Fruit fly (Drosophila melanogaster) whole organism, pupa: ENCODE data around the gene Mvl.

ENCODE experiments used
- CG10348 ChIP-seq: fragments of 200-800 bp; sonication (Bioruptor generic); IDR thresholded peaks from 2 replicates; pipeline ENCODE4 v1.3.6; 2022; ENCODE audit warnings: missing biosample characterization, missing genetic modification characterization
- CG12605 ChIP-seq: fragments of 200-800 bp; sonication (Bioruptor generic); IDR thresholded peaks from 2 replicates; pipeline ENCODE4 v1.3.6; 2022; ENCODE audit warnings: missing biosample characterization, missing genetic modification characterization
- CG13204 ChIP-seq: fragments of 200-800 bp; sonication (Bioruptor generic); optimal IDR thresholded peaks from 2 replicates; lab custom pipeline; 2018; ENCODE audit warnings: missing biosample characterization, mild to moderate bottlenecking, missing genetic modification characterization, moderate library complexity
- CG14655 ChIP-seq: fragments of 200-800 bp; sonication (Bioruptor generic); optimal IDR thresholded peaks from 3 replicates; lab custom pipeline; 2017; ENCODE audit warnings: mild to moderate bottlenecking, missing biosample characterization, missing genetic modification reagents, missing genetic modification characterization
- CG15710 ChIP-seq: fragments of 200-800 bp; sonication (Bioruptor generic); optimal IDR thresholded peaks from 2 replicates; lab custom pipeline; 2018; ENCODE audit warnings: missing biosample characterization, mild to moderate bottlenecking, missing genetic modification characterization, moderate library complexity
- CG17806 ChIP-seq: fragments of 200-800 bp; sonication (Bioruptor generic); optimal IDR thresholded peaks from 2 replicates; lab custom pipeline; 2018; ENCODE audit warnings: missing biosample characterization, mild to moderate bottlenecking, missing genetic modification characterization, moderate library complexity
- CG32121 ChIP-seq: fragments of 200-800 bp; sonication (Bioruptor generic); IDR thresholded peaks from 2 replicates; pipeline ENCODE4 v1.3.6; 2022; ENCODE audit warnings: missing biosample characterization, missing genetic modification characterization
- CG34367 ChIP-seq: fragments of 200-800 bp; sonication (Bioruptor generic); optimal IDR thresholded peaks from 2 replicates; lab custom pipeline; 2018; ENCODE audit warnings: missing biosample characterization, mild to moderate bottlenecking, missing genetic modification characterization
- CG4496 ChIP-seq: fragments of 200-800 bp; sonication (Bioruptor generic); IDR thresholded peaks from 3 replicates; pipeline ENCODE4 v1.3.6; 2022; ENCODE audit warnings: missing biosample characterization, missing genetic modification characterization
- CG8159 ChIP-seq: fragments of 200-800 bp; sonication (Bioruptor generic); optimal IDR thresholded peaks from 3 replicates; lab custom pipeline; 2018; ENCODE audit warnings: missing biosample characterization, mild to moderate bottlenecking, missing genetic modification characterization, moderate library complexity
- CG8301 ChIP-seq: fragments of 200-800 bp; sonication (Bioruptor generic); optimal IDR thresholded peaks from 2 replicates; lab custom pipeline; 2018; ENCODE audit warnings: missing biosample characterization, mild to moderate bottlenecking, missing genetic modification characterization
- CG9948 ChIP-seq: fragments of 200-800 bp; sonication (Bioruptor generic); optimal IDR thresholded peaks from 2 replicates; lab custom pipeline; 2018; ENCODE audit warnings: missing biosample characterization, mild to moderate bottlenecking, missing genetic modification characterization, moderate library complexity
- D1 ChIP-seq: fragments of 200-800 bp; sonication (Bioruptor generic); optimal IDR thresholded peaks from 2 replicates; lab custom pipeline; 2018; ENCODE audit warnings: missing biosample characterization, mild to moderate bottlenecking, missing genetic modification characterization, moderate library complexity
- EcR ChIP-seq: fragments of 200-800 bp; sonication (Bioruptor generic); optimal IDR thresholded peaks from 3 replicates; lab custom pipeline; 2019; ENCODE audit warnings: missing biosample characterization, missing genetic modification characterization, mild to moderate bottlenecking, moderate library complexity, missing genetic modification reagents
- Ets98B ChIP-seq: fragments of 200-800 bp; sonication (Bioruptor generic); IDR thresholded peaks from 2 replicates; pipeline ENCODE4 v1.3.6; 2022; ENCODE audit warnings: missing biosample characterization, missing genetic modification characterization
- Pif1A ChIP-seq: fragments of 200-800 bp; sonication (Bioruptor generic); optimal IDR thresholded peaks from 3 replicates; lab custom pipeline; 2016; ENCODE audit warnings: missing biosample characterization, missing genetic modification characterization
- Pif1B ChIP-seq: fragments of 200-800 bp; sonication (Bioruptor generic); optimal IDR thresholded peaks from 3 replicates; lab custom pipeline; 2016; ENCODE audit warnings: missing biosample characterization, missing genetic modification characterization
- Snoo ChIP-seq: fragments of 200-800 bp; sonication (Bioruptor generic); optimal IDR thresholded peaks from 3 replicates; lab custom pipeline; 2017; ENCODE audit warnings: missing biosample characterization, mild to moderate bottlenecking, missing genetic modification characterization, inconsistent platforms
- fd96Ca ChIP-seq: fragments of 200-800 bp; sonication (Bioruptor generic); IDR thresholded peaks from 3 replicates; pipeline ENCODE4 v1.3.6; 2022; ENCODE audit warnings: missing biosample characterization, missing genetic modification characterization
- gl ChIP-seq: fragments of 200-800 bp; sonication (Bioruptor generic); optimal IDR thresholded peaks from 2 replicates; lab custom pipeline; 2018; ENCODE audit warnings: missing biosample characterization, mild to moderate bottlenecking, missing genetic modification characterization
- rn ChIP-seq: fragments of 200-800 bp; sonication (Bioruptor generic); IDR thresholded peaks from 2 replicates; pipeline ENCODE4 v1.3.6; 2022; ENCODE audit warnings: missing biosample characterization, missing genetic modification characterization

Gene Mvl

dm6 chr3R:21057519-21057918 is 3.1 kb downstream of the Mvl start:
- no peak for TF ChIP-seq gl (tag; lab: Kevin White, UChicago)
- no peak for TF ChIP-seq CG34367 (tag; lab: Kevin White, UChicago)

dm6 chr3R:21050875-21051274 is 9.7 kb downstream of the Mvl start, which contains the start of gene Jhbp15:
Gene Jhbp15, minus strand, starts transcription at chr3R:21050975.
- TF ChIP-seq Ets98B (GFP tag; lab: Robert Waterston, UW) = no peak
- TF ChIP-seq CG14655 (GFP tag; lab: Kevin White, UChicago) = no peak
- no peak for TF ChIP-seq CG17806 (tag; lab: Kevin White, UChicago)
- no peak for TF ChIP-seq CG34367 (tag; lab: Kevin White, UChicago)
- no peak for TF ChIP-seq CG9948
- no peak for TF ChIP-seq D1 (tag; lab: Kevin White, UChicago)
- TF ChIP-seq CG32121 (GFP tag; lab: Robert Waterston, UW) = no peak
- no peak for TF ChIP-seq rn (GFP tag; lab: Robert Waterston, UW)
- TF ChIP-seq CG4496 (GFP tag; lab: Robert Waterston, UW) = no peak
- no peak for TF ChIP-seq CG12605 (GFP tag; lab: Robert Waterston, UW)
- TF ChIP-seq gl (tag; lab: Kevin White, UChicago) = no peak
- no peak for TF ChIP-seq CG15710 (tag; lab: Kevin White, UChicago)
- no peak for TF ChIP-seq CG13204 (GFP tag; lab: Kevin White, UChicago)
- TF ChIP-seq EcR (GFP tag; lab: Kevin White, UChicago) = no peak
- TF ChIP-seq fd96Ca = no peak
- TF ChIP-seq Pif1B (GFP tag; lab: Kevin White, UChicago) = no peak
- TF ChIP-seq Pif1A (GFP tag; lab: Kevin White, UChicago) = no peak
- no peak for TF ChIP-seq CG8301
- no peak for TF ChIP-seq CG8159 (tag; lab: Kevin White, UChicago)
- no peak for TF ChIP-seq CG10348 (GFP tag; lab: Robert Waterston, UW)
- TF ChIP-seq, all 21 proteins: peak for 0

- TF ChIP-seq CG34367 (tag; lab: Kevin White, UChicago) = no peak
- no peak for TF ChIP-seq CG8301
These were observed 11.9 kb downstream of the Mvl start, which contains the start of gene CG7079 for dm6 chr3R:21048729-21049128. Gene CG7079, minus strand, starts transcription at chr3R:21048829.

dm6 chr3R:21046927-21047326 is 13.7 kb downstream of the Mvl start, which contains the start of gene CG31207:
Gene CG31207, minus strand, starts transcription at chr3R:21047027.
- TF ChIP-seq Pif1B (GFP tag; lab: Kevin White, UChicago) (no peak), CG13204 (GFP tag; lab: Kevin White, UChicago) (no peak), Ets98B (GFP tag; lab: Robert Waterston, UW) (no peak), CG9948 (no peak), fd96Ca (no peak), CG8301 (no peak)

- no peak for TF ChIP-seq CG34367 (tag; lab: Kevin White, UChicago)
- no peak for TF ChIP-seq Snoo (tag; lab: Kevin White, UChicago)
- no peak for TF ChIP-seq CG10348 (GFP tag; lab: Robert Waterston, UW)
- no peak for TF ChIP-seq CG15710 (tag; lab: Kevin White, UChicago)
- TF ChIP-seq CG8301 = no peak
- TF ChIP-seq CG9948 = no peak
- TF ChIP-seq Pif1B (GFP tag; lab: Kevin White, UChicago) = no peak
- TF ChIP-seq CG8159 (tag; lab: Kevin White, UChicago) = no peak
- TF ChIP-seq CG13204 (GFP tag; lab: Kevin White, UChicago) = no peak
- TF ChIP-seq gl (tag; lab: Kevin White, UChicago) = no peak
- no peak for TF ChIP-seq Pif1A (GFP tag; lab: Kevin White, UChicago)
- TF ChIP-seq CG32121 (GFP tag; lab: Robert Waterston, UW) = no peak
- no peak for TF ChIP-seq D1 (tag; lab: Kevin White, UChicago)
These were observed 14.9 kb downstream of the Mvl start, which contains the start of gene CG31189 for dm6 chr3R:21045742-21046141. Gene CG31189, minus strand, starts transcription at chr3R:21045842.

- TF ChIP-seq CG12605 (GFP tag; lab: Robert Waterston, UW) (peak; percentile 100), rn (GFP tag; lab: Robert Waterston, UW) (no peak)
- TF ChIP-seq, all 21 proteins: peak for 1
These were observed 17.0 kb downstream of the Mvl start, which contains the start of gene CG12278 for dm6 chr3R:21043549-21044118. Gene CG12278, plus strand, starts transcription at chr3R:21044068.

- no peak for TF ChIP-seq CG4496 (GFP tag; lab: Robert Waterston, UW)
- TF ChIP-seq Pif1A (GFP tag; lab: Kevin White, UChicago) = no peak
- no peak for TF ChIP-seq gl (tag; lab: Kevin White, UChicago)
- TF ChIP-seq Snoo (tag; lab: Kevin White, UChicago) = no peak
- TF ChIP-seq Ets98B (GFP tag; lab: Robert Waterston, UW) = no peak
- TF ChIP-seq Pif1B (GFP tag; lab: Kevin White, UChicago) = no peak
- no peak for TF ChIP-seq CG17806 (tag; lab: Kevin White, UChicago)
- TF ChIP-seq CG34367 (tag; lab: Kevin White, UChicago) = no peak
- TF ChIP-seq fd96Ca = no peak
These were observed 18.2 kb downstream of the Mvl start, which contains the start of gene Dhc93AB for dm6 chr3R:21042399-21042798. Gene Dhc93AB, minus strand, starts transcription at chr3R:21042499.
